Worm (Caenorhabditis elegans) whole organism, L4 larva: ENCODE data around the gene pcyt-1.

Experiments
- ama-1 ChIP-seq: fragments of 150-350 bp; optimal IDR thresholded peaks from 2 replicates; lab custom pipeline; 2014; ENCODE audit warnings: inconsistent platforms, mixed read lengths
- lin-15B ChIP-seq: fragments of 150-350 bp; sonication (generic microtip); optimal IDR thresholded peaks from 3 replicates; lab custom pipeline; 2014; ENCODE audit warnings: missing biosample characterization, missing genetic modification characterization
- nhr-77 ChIP-seq: fragments of 150-350 bp; optimal IDR thresholded peaks from 2 replicates; lab custom pipeline; 2014; ENCODE audit warnings: missing biosample characterization, missing genetic modification characterization

DNA sequence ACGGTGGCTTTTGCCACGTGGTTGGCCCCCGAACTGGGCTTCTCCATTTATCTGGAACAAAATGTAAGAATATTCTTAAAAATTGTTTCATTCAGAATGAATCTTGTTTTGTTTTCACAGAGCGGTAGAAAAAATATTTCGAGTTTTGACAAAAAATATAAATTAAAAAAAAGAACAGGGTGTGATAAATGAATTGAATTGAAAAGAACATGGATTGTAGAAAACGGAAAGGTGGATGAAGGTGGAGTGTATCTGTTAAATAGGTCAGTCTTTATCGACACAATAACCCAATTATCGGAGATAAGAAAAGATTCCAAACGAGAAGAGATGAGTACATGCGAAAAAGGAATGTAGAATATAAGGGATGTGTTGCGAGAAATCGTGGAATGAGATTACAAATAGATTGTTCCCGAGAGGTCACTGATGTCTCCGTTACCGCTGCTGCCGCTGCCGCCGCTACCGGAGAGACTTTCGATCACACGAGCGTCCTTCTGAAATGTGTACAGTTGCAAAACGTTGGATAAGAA is 34.4 kb upstream of the pcyt-1 start, which contains the start of gene dpy-7:
- no peak for TF ChIP-seq ama-1 (lab: Kevin White, UChicago)
- TF ChIP-seq lin-15B: no peak
- TF ChIP-seq nhr-77 (tag; lab: Kevin White, UChicago): no peak
